Worm (Caenorhabditis elegans): Measurements from ENCODE around the gene F20D6.2.

DNA sequence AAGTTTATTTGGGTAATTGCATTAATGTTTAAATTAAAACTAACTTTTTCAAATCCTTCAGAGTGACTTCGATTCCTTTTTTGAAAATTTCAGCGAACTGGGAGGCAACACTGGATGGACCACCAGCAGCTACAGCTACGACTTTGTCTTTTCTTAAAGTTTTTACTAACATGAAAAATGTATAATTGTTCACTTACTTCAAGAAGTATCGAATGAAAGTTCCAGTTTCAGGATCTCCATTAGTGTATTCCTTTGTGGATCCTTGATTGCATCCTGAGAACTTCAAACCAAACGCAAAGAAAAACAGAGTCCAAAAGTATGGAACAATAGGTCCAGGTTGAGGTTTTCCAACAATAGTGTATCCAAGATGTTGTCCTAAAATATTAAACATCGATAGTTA, 11.2 kb downstream of the F20D6.2 start:
- TF ChIP-seq ceh-6 (GFP tag; optimal IDR thresholded peaks at IDR 0.05) = no peak
- no peak for TF ChIP-seq unc-42 (tag; optimal IDR thresholded peaks at IDR 0.05)
- TF ChIP-seq npax-4 (tag; optimal IDR thresholded peaks at IDR 0.05) = no peak
- no peak for TF ChIP-seq hlh-30 (tag; optimal IDR thresholded peaks at IDR 0.05; ENCODE audit: insufficient read depth)
